Fruit fly (Drosophila melanogaster): ENCODE measurements around the gene Jhbp14.

Jhbp14 gene

dm6 chr2L:13236194-13236593, at the start of gene Jhbp14:
Gene Jhbp14, plus strand, starts transcription at chr2L:13236494.
- TF ChIP-seq Myc (optimal IDR thresholded peaks at IDR 0.05), result no peak
- no peak for TF ChIP-seq foxo (GFP tag; optimal IDR thresholded peaks at IDR 0.05)
- no peak for TF ChIP-seq N (GFP tag; optimal IDR thresholded peaks at IDR 0.05)

- no peak for TF ChIP-seq CG9705 (GFP tag; optimal IDR thresholded peaks at IDR 0.05)
- TF ChIP-seq h (GFP tag; optimal IDR thresholded peaks at IDR 0.05), result peak; percentile 43
- no peak for TF ChIP-seq CrebA (GFP tag; optimal IDR thresholded peaks at IDR 0.05; ENCODE audit: borderline replicate concordance)
- no peak for TF ChIP-seq Rel (GFP tag; optimal IDR thresholded peaks at IDR 0.05)
- peak; percentile 85 for TF ChIP-seq Rel (tag; optimal IDR thresholded peaks at IDR 0.05)
- TF ChIP-seq Sp1 (GFP tag; optimal IDR thresholded peaks at IDR 0.05), result peak; percentile 49
- peak; percentile 56 for TF ChIP-seq fru (GFP tag; optimal IDR thresholded peaks at IDR 0.05)
- TF ChIP-seq sage (GFP tag; optimal IDR thresholded peaks at IDR 0.05), result no peak
- peak; percentile 1 for TF ChIP-seq rgr (GFP tag; optimal IDR thresholded peaks at IDR 0.05)
- TF ChIP-seq br (GFP tag; optimal IDR thresholded peaks at IDR 0.05), result peak; percentile 11
- TF ChIP-seq foxo (GFP tag; optimal IDR thresholded peaks at IDR 0.05), result peak in 1 of 2 experiments; percentile 12
Measured at dm6 chr2L:13190534-13190933, 45.8 kb upstream of the Jhbp14 start.

dm6 chr2L:13191052-13191678, 45.1 kb upstream of the Jhbp14 start:
- no peak for TF ChIP-seq CG32264 (GFP tag; optimal IDR thresholded peaks at IDR 0.05)
- TF ChIP-seq Vsx2 (GFP tag; optimal IDR thresholded peaks at IDR 0.05; ENCODE audit: partially characterized antibody), result no peak
- no peak for TF ChIP-seq dmrt93B (GFP tag; optimal IDR thresholded peaks at IDR 0.05)
- no peak for TF ChIP-seq pan (optimal IDR thresholded peaks at IDR 0.05)
- no peak for TF ChIP-seq brk (GFP tag; optimal IDR thresholded peaks at IDR 0.05)
- TF ChIP-seq Dfd (GFP tag; optimal IDR thresholded peaks at IDR 0.05), result no peak
- no peak for TF ChIP-seq Jra (GFP tag; optimal IDR thresholded peaks at IDR 0.05)
- no peak for TF ChIP-seq sv (GFP tag; optimal IDR thresholded peaks at IDR 0.05)
- TF ChIP-seq Sp1 (GFP tag; optimal IDR thresholded peaks at IDR 0.05), result no peak
- no peak for TF ChIP-seq fru (GFP tag; optimal IDR thresholded peaks at IDR 0.05)
- no peak for TF ChIP-seq foxo (GFP tag; optimal IDR thresholded peaks at IDR 0.05)
- TF ChIP-seq ey (GFP tag; optimal IDR thresholded peaks at IDR 0.05), result no peak
- TF ChIP-seq OdsH (GFP tag; optimal IDR thresholded peaks at IDR 0.05), result no peak
- no peak for TF ChIP-seq tai (GFP tag; optimal IDR thresholded peaks at IDR 0.05)
- TF ChIP-seq lola (GFP tag; optimal IDR thresholded peaks at IDR 0.05), result no peak

- no peak for TF ChIP-seq Hnf4 (GFP tag; optimal IDR thresholded peaks at IDR 0.05)
- no peak for TF ChIP-seq woc (GFP tag; optimal IDR thresholded peaks at IDR 0.05)
- no peak for TF ChIP-seq Rel (GFP tag; optimal IDR thresholded peaks at IDR 0.05)
- peak; percentile 72 for TF ChIP-seq Rel (tag; optimal IDR thresholded peaks at IDR 0.05)
- peak; percentile 63 for TF ChIP-seq ey (GFP tag; optimal IDR thresholded peaks at IDR 0.05)
- peak; percentile 58 for TF ChIP-seq CG9705 (GFP tag; optimal IDR thresholded peaks at IDR 0.05)
- peak; percentile 76 for TF ChIP-seq psq (GFP tag; optimal IDR thresholded peaks at IDR 0.05)
- no peak for TF ChIP-seq dsf (GFP tag; optimal IDR thresholded peaks at IDR 0.05; ENCODE audit: borderline replicate concordance)
- TF ChIP-seq brk (GFP tag; optimal IDR thresholded peaks at IDR 0.05), result no peak
- TF ChIP-seq Hr83 (GFP tag; optimal IDR thresholded peaks at IDR 0.05; ENCODE audit: poor library complexity, severe bottlenecking), result peak; percentile 49
- TF ChIP-seq GATAd (GFP tag; optimal IDR thresholded peaks at IDR 0.05), result peak; percentile 41
- no peak for TF ChIP-seq pan (optimal IDR thresholded peaks at IDR 0.05)
- TF ChIP-seq foxo (GFP tag; optimal IDR thresholded peaks at IDR 0.05), result peak in 1 of 2 experiments; percentile 88
- TF ChIP-seq sv (GFP tag; optimal IDR thresholded peaks at IDR 0.05), result peak; percentile 63
- TF ChIP-seq N (GFP tag; optimal IDR thresholded peaks at IDR 0.05), result no peak
Measured at dm6 chr2L:13191894-13192293, 44.4 kb upstream of the Jhbp14 start, which contains the start of the genes CG16974 and Edem2. Gene CG16974, minus strand, starts transcription at chr2L:13191979. Gene Edem2, plus strand, starts transcription at chr2L:13192201.

dm6 chr2L:13195822-13196221, 40.5 kb upstream of the Jhbp14 start:
- TF ChIP-seq dmrt93B (GFP tag; optimal IDR thresholded peaks at IDR 0.05) (no peak), fru (GFP tag; optimal IDR thresholded peaks at IDR 0.05) (no peak), foxo (GFP tag; optimal IDR thresholded peaks at IDR 0.05) (no peak), OdsH (GFP tag; optimal IDR thresholded peaks at IDR 0.05) (no peak), tai (GFP tag; optimal IDR thresholded peaks at IDR 0.05) (no peak), CG32264 (GFP tag; optimal IDR thresholded peaks at IDR 0.05) (no peak), N (GFP tag; optimal IDR thresholded peaks at IDR 0.05) (no peak), Hnf4 (GFP tag; optimal IDR thresholded peaks at IDR 0.05) (no peak), usp (GFP tag; optimal IDR thresholded peaks at IDR 0.05) (no peak), psq (GFP tag; optimal IDR thresholded peaks at IDR 0.05) (no peak)
